Fruit fly (Drosophila melanogaster): ENCODE measurements around the gene Tcs3.

DNA sequence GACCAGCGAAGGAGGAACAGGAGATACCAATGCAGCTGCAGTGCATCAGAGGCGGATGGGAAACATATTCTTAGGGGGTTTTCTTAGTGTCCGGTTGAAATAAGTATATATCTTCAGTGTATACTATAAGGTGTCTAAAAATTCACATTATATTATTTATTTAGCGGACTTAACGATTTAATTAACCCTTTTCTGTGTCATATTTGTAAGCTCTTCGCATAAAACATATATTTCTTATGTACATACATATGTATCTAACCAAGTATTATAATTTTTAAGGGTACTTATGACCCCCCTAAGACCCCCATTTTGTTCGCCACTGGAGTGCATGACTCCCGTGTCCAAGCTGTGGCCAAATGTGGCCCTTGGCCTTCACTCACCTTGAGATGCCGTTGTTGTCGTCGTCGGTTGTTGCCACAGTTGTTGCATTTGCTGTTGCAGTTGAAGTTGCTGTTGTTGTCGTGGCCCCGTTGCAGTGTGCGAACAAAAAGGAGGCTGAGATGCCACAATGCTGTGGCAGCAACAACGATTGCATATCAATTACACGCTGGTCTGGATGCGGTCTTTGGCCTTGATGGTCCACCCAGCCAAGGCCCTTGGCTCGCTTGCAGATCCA lies 9.5 kb downstream of the Tcs3 start:
- no peak for TF ChIP-seq usp (GFP tag; optimal IDR thresholded peaks at IDR 0.05)
- TF ChIP-seq psq (optimal IDR thresholded peaks at IDR 0.05) = no peak

Data from whole organism.